Worm (Caenorhabditis elegans): ENCODE data around the gene atn-1.

ce11 chrV:12433717-12434116, 44.5 kb upstream of the atn-1 start, which contains the start of gene srh-25:
- TF ChIP-seq ama-1 (optimal IDR thresholded peaks at IDR 0.05) (no peak), hnd-1 (tag; optimal IDR thresholded peaks at IDR 0.05) (no peak), tra-4 (tag; optimal IDR thresholded peaks at IDR 0.05) (no peak), B0310.2 (tag; optimal IDR thresholded peaks at IDR 0.05) (no peak), ets-7 (tag; optimal IDR thresholded peaks at IDR 0.05) (no peak), flt-1 (GFP tag; IDR thresholded peaks at IDR 0.05) (no peak), tbx-37 (GFP tag; conservative IDR thresholded peaks at IDR 0.05) (no peak), hmg-4 (GFP tag; optimal IDR thresholded peaks at IDR 0.05) (no peak), aly-1 (tag; optimal IDR thresholded peaks at IDR 0.05) (no peak), tbx-11 (GFP tag; IDR thresholded peaks at IDR 0.05) (no peak), ceh-36 (tag; optimal IDR thresholded peaks at IDR 0.05) (no peak), F13C5.2 (tag; optimal IDR thresholded peaks at IDR 0.05) (no peak), sea-1 (GFP tag; conservative IDR thresholded peaks at IDR 0.05) (no peak)

Measured in whole organism, early embryonic.